Worm (Caenorhabditis elegans): ENCODE results near the gene F42G4.2.
"Not testable (repeated sequence)": the region's sequence is repeated elsewhere in the genome, so short reads cannot be mapped to it uniquely, and the experiment has no call there.

DNA sequence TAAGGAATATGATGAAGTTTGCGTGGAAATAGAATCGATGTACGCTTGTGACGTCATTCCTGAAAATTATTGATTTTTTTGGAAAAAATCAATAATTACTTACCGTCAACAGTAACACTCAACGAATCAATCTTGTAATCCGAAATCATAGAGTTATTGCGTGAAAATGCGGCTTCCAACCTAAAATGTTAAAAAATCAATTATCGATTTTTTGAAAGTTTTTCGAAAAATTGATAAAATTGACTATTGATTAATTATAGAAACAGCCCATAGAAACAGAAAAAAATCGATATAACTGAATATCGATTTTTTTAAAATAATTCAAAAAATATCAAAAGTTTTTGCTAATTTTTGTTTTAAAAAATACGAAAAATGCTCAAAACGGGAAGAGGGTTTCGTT, 603 bp upstream of the F42G4.2 start, which contains the start of gene F42G4.7:
- TF ChIP-seq flt-1 (GFP tag; IDR thresholded peaks at IDR 0.05); F13C5.2 (tag; optimal IDR thresholded peaks at IDR 0.05); B0310.2 (tag; optimal IDR thresholded peaks at IDR 0.05); ama-1 (optimal IDR thresholded peaks at IDR 0.05); ceh-13 (GFP tag; optimal IDR thresholded peaks at IDR 0.05); sea-1 (GFP tag; conservative IDR thresholded peaks at IDR 0.05); hmg-4 (GFP tag; optimal IDR thresholded peaks at IDR 0.05); tra-4 (tag; optimal IDR thresholded peaks at IDR 0.05); aly-1 (tag; optimal IDR thresholded peaks at IDR 0.05); ceh-36 (tag; optimal IDR thresholded peaks at IDR 0.05); hnd-1 (tag; optimal IDR thresholded peaks at IDR 0.05); hmbx-1 (tag; optimal IDR thresholded peaks at IDR 0.05); tbx-11 (GFP tag; IDR thresholded peaks at IDR 0.05): not testable (repeated sequence)

Measured in whole organism, early embryonic.